Worm (Caenorhabditis elegans) whole organism, early embryonic: ENCODE data around the gene lgc-4.

ENCODE experiments used
- ama-1 ChIP-seq: fragments of 150-350 bp; optimal IDR thresholded peaks from 2 replicates; lab custom pipeline; 2014
- ceh-36 ChIP-seq: sonication (generic microtip); optimal IDR thresholded peaks from 2 replicates; lab custom pipeline; 2016; ENCODE audit warnings: missing genetic modification characterization, inconsistent platforms, missing compliant biosample characterization
- hmg-4 ChIP-seq: fragments of 200-800 bp; sonication (Bioruptor generic); optimal IDR thresholded peaks from 2 replicates; lab custom pipeline; 2018; ENCODE audit warnings: mild to moderate bottlenecking, missing genetic modification characterization, missing compliant biosample characterization
- pes-1 ChIP-seq: fragments of 200-800 bp; sonication (Bioruptor generic); IDR thresholded peaks from 2 replicates; pipeline ENCODE4 v1.3.6; 2022; ENCODE audit warnings: missing genetic modification reagents, missing genetic modification characterization, missing compliant biosample characterization
- tbx-37 ChIP-seq: fragments of 200-800 bp; sonication (Bioruptor generic); conservative IDR thresholded peaks from 2 replicates; pipeline ENCODE4 v1.3.6; 2022; ENCODE audit warnings: missing genetic modification reagents, missing genetic modification characterization, missing compliant biosample characterization

ce11 chrX:9231556-9231955, 10.5 kb downstream of the lgc-4 start:
- TF ChIP-seq hmg-4 (GFP tag; lab: Kevin White, UChicago) (no peak), ama-1 (no peak), tbx-37 (no peak), ceh-36 (tag; lab: Kevin White, UChicago) (no peak), pes-1 (no peak)
